Worm (Caenorhabditis elegans): ENCODE measurements around the gene alp-1.

- no peak for TF ChIP-seq snpc-4 (GFP tag; optimal IDR thresholded peaks at IDR 0.05)
- no peak for TF ChIP-seq snpc-4 (tag; optimal IDR thresholded peaks at IDR 0.05)
- no peak for TF ChIP-seq ceh-100 (GFP tag; IDR thresholded peaks at IDR 0.05)
- no peak for TF ChIP-seq hsf-1 (GFP tag; IDR thresholded peaks at IDR 0.05)
- TF ChIP-seq unc-62 (GFP tag; optimal IDR thresholded peaks at IDR 0.05): no peak
- TF ChIP-seq ama-1 (optimal IDR thresholded peaks at IDR 0.05): no peak
- no peak for TF ChIP-seq ama-1 (GFP tag; optimal IDR thresholded peaks at IDR 0.05)
- TF ChIP-seq unc-130 (GFP tag; optimal IDR thresholded peaks at IDR 0.05): no peak
- TF ChIP-seq xnd-1 (tag; optimal IDR thresholded peaks at IDR 0.05): no peak
- TF ChIP-seq ceh-40 (GFP tag; IDR thresholded peaks at IDR 0.05): no peak
Measured at ce11 chrIV:8807327-8807726, 45.0 kb upstream of the alp-1 start.

All from whole organism, young adult.